Worm (Caenorhabditis elegans) whole organism, late embryonic: ENCODE data around the gene Y37D8A.29.

Experiments used
- C38D4.7 ChIP-seq: fragments of 200-800 bp; sonication (Bioruptor generic); optimal IDR thresholded peaks from 2 replicates; lab custom pipeline; 2018; ENCODE audit warnings: mild to moderate bottlenecking, missing genetic modification characterization, moderate library complexity, missing compliant biosample characterization
- K09A11.1 ChIP-seq: sonication (generic microtip); optimal IDR thresholded peaks from 2 replicates; lab custom pipeline; 2017; ENCODE audit warnings: antibody characterized with exemption, mild to moderate bottlenecking, missing genetic modification characterization, missing compliant biosample characterization; ENCODE audit not compliant: insufficient read depth
- ama-1 ChIP-seq: fragments of 150-350 bp; optimal IDR thresholded peaks from 2 replicates; lab custom pipeline; 2014
- ceh-6 ChIP-seq: fragments of 200-800 bp; sonication (Bioruptor generic); optimal IDR thresholded peaks from 2 replicates; lab custom pipeline; 2018; ENCODE audit warnings: mild to moderate bottlenecking, missing genetic modification characterization, missing compliant biosample characterization
- mec-3 ChIP-seq: sonication (generic microtip); optimal IDR thresholded peaks from 2 replicates; lab custom pipeline; 2016; ENCODE audit warnings: borderline replicate concordance, missing genetic modification characterization, missing compliant biosample characterization
- nhr-232 ChIP-seq: sonication (generic microtip); optimal IDR thresholded peaks from 2 replicates; lab custom pipeline; 2016; ENCODE audit warnings: missing genetic modification characterization, missing compliant biosample characterization
- pat-9 ChIP-seq: fragments of 200-800 bp; sonication (Bioruptor generic); optimal IDR thresholded peaks from 2 replicates; lab custom pipeline; 2018; ENCODE audit warnings: mild to moderate bottlenecking, missing genetic modification characterization, moderate library complexity, missing compliant biosample characterization
- pax-1 ChIP-seq: fragments of 150-350 bp; optimal IDR thresholded peaks from 2 replicates; lab custom pipeline; 2014; ENCODE audit warnings: missing biosample characterization, missing genetic modification characterization
- pha-4 ChIP-seq: fragments of 150-350 bp; optimal IDR thresholded peaks from 2 replicates; lab custom pipeline; 2018; ENCODE audit warnings: missing biosample characterization, missing genetic modification reagents, missing genetic modification characterization
- rnt-1 ChIP-seq: sonication (generic microtip); optimal IDR thresholded peaks from 2 replicates; lab custom pipeline; 2016; ENCODE audit warnings: missing genetic modification characterization, missing compliant biosample characterization
- syd-9 ChIP-seq: sonication (generic microtip); optimal IDR thresholded peaks from 2 replicates; lab custom pipeline; 2016; ENCODE audit warnings: mild to moderate bottlenecking, missing genetic modification characterization, moderate library complexity, missing compliant biosample characterization
- unc-3 ChIP-seq, 2 experiments: fragments of 200-800 bp in 1 of 2; sonication (Bioruptor generic) in 1 of 2; sonication (generic microtip) in 1 of 2; conservative IDR thresholded peaks in 1 of 2; optimal IDR thresholded peaks in 1 of 2; 2 replicates each; pipeline versions ENCODE4 v1.3.6 to Lab custom; 2016 to 2022; ENCODE audit warnings: missing compliant biosample characterization in 2 of 2, missing genetic modification characterization in 2 of 2, missing genetic modification reagents in 1 of 2
- ztf-16 ChIP-seq: sonication (generic microtip); optimal IDR thresholded peaks from 2 replicates; lab custom pipeline; 2017; ENCODE audit warnings: missing genetic modification characterization, missing compliant biosample characterization

- TF ChIP-seq mec-3 (no peak), rnt-1 (tag; lab: Kevin White, UChicago) (no peak), pax-1 (no peak), ceh-6 (GFP tag; lab: Kevin White, UChicago) (no peak), nhr-232 (no peak), pha-4 (tag; lab: Kevin White, UChicago) (no peak), C38D4.7 (no peak), pat-9 (tag; lab: Kevin White, UChicago) (no peak), syd-9 (tag; lab: Kevin White, UChicago) (no peak), K09A11.1 (tag; lab: Kevin White, UChicago) (no peak), unc-3 (GFP tag; conservative IDR thresholded peaks at IDR 0.05; lab: Robert Waterston, UW) (no peak), unc-3 (tag; optimal IDR thresholded peaks at IDR 0.05; lab: Kevin White, UChicago) (no peak), ztf-16 (tag; lab: Kevin White, UChicago) (no peak), ama-1 (lab: Kevin White, UChicago) (no peak)
These were observed 21.3 kb downstream of the Y37D8A.29 start, which contains the start of gene Y37D8A.6 for ce11 chrIII:12870060-12870696.
